Worm (Caenorhabditis elegans) whole organism, L4 larva: ENCODE measurements around the gene tmem-231.
"Not testable (repeated sequence)": the region's sequence is repeated elsewhere in the genome, so short reads cannot be mapped to it uniquely, and the experiment has no call there.

Source experiments
- D1046.2 ChIP-seq: fragments of 200-800 bp; sonication (Bioruptor generic); IDR thresholded peaks from 2 replicates; pipeline ENCODE4 v1.3.6; 2022; ENCODE audit warnings: missing genetic modification characterization, missing compliant biosample characterization
- F26F4.8 ChIP-seq: fragments of 200-800 bp; sonication (Bioruptor generic); conservative IDR thresholded peaks from 2 replicates; pipeline ENCODE4 v1.3.6; 2022; ENCODE audit warnings: missing genetic modification characterization, missing compliant biosample characterization
- F44E2.7 ChIP-seq: fragments of 200-800 bp; sonication (Bioruptor generic); IDR thresholded peaks from 2 replicates; pipeline ENCODE4 v2.1.2; 2022; ENCODE audit warnings: missing genetic modification characterization, missing compliant biosample characterization
- F49E8.2 ChIP-seq: sonication (generic microtip); optimal IDR thresholded peaks from 2 replicates; lab custom pipeline; 2016; ENCODE audit warnings: missing compliant biosample characterization, mild to moderate bottlenecking, missing genetic modification characterization, borderline replicate concordance
- Y105C5A.15 ChIP-seq: fragments of 200-800 bp; sonication (Bioruptor generic); IDR thresholded peaks from 2 replicates; pipeline ENCODE4 v1.3.6; 2022; ENCODE audit warnings: missing genetic modification characterization, missing compliant biosample characterization
- Y48G9A.11 ChIP-seq: fragments of 200-800 bp; sonication (Bioruptor generic); IDR thresholded peaks from 2 replicates; pipeline ENCODE4 v1.3.6; 2022; ENCODE audit warnings: missing genetic modification reagents, missing genetic modification characterization, missing compliant biosample characterization
- ZK337.2 ChIP-seq: fragments of 200-800 bp; sonication (Bioruptor generic); IDR thresholded peaks from 2 replicates; pipeline ENCODE4 v1.3.6; 2022; ENCODE audit warnings: missing genetic modification reagents, missing genetic modification characterization, missing compliant biosample characterization
- aha-1 ChIP-seq: fragments of 150-350 bp; peaks from one replicate; lab custom pipeline; 2014; ENCODE audit warnings: missing biosample characterization, missing genetic modification characterization
- arid-1 ChIP-seq: fragments of 200-800 bp; sonication (Bioruptor generic); conservative IDR thresholded peaks from 2 replicates; pipeline ENCODE4 v1.3.6; 2022; ENCODE audit warnings: missing genetic modification reagents, missing genetic modification characterization, missing compliant biosample characterization
- ceh-32 ChIP-seq: sonication (generic microtip); optimal IDR thresholded peaks from 2 replicates; lab custom pipeline; 2016; ENCODE audit warnings: mild to moderate bottlenecking, missing genetic modification characterization, missing compliant biosample characterization; ENCODE audit not compliant: poor library complexity
- ceh-44 ChIP-seq: fragments of 200-800 bp; sonication (Bioruptor generic); IDR thresholded peaks from 2 replicates; pipeline ENCODE4 v1.3.6; 2022; ENCODE audit warnings: missing genetic modification reagents, missing genetic modification characterization, missing compliant biosample characterization
- ceh-82 ChIP-seq: sonication (generic microtip); optimal IDR thresholded peaks from 2 replicates; lab custom pipeline; 2017; ENCODE audit warnings: missing biosample characterization, missing genetic modification characterization
- ctbp-1 ChIP-seq: fragments of 200-800 bp; sonication (Bioruptor generic); IDR thresholded peaks from 2 replicates; pipeline ENCODE4 v1.3.6; 2022; ENCODE audit warnings: missing genetic modification reagents, missing genetic modification characterization, missing compliant biosample characterization
- daf-12 ChIP-seq: fragments of 150-350 bp; optimal IDR thresholded peaks from 2 replicates; lab custom pipeline; 2014; ENCODE audit warnings: missing biosample characterization, missing genetic modification reagents, missing genetic modification characterization
- daf-16 ChIP-seq, 3 experiments: sonication (generic microtip); optimal IDR thresholded peaks; 2 replicates each; lab custom pipeline; 2016 to 2017; ENCODE audit warnings: missing genetic modification characterization in 3 of 3, missing genetic modification reagents in 3 of 3, mild to moderate bottlenecking in 2 of 3, missing compliant biosample characterization in 2 of 3, missing biosample characterization in 1 of 3, moderate library complexity in 1 of 3
- dmd-6 ChIP-seq: fragments of 200-800 bp; sonication (Bioruptor generic); IDR thresholded peaks from 2 replicates; pipeline ENCODE4 v1.3.6; 2022; ENCODE audit warnings: missing genetic modification reagents, missing genetic modification characterization, missing compliant biosample characterization
- dmd-8 ChIP-seq: fragments of 200-800 bp; sonication (Bioruptor generic); IDR thresholded peaks from 2 replicates; pipeline ENCODE4 v1.3.6; 2022; ENCODE audit warnings: missing genetic modification characterization, missing compliant biosample characterization
- dmd-9 ChIP-seq: fragments of 200-800 bp; sonication (Bioruptor generic); IDR thresholded peaks from 2 replicates; pipeline ENCODE4 v1.3.6; 2022; ENCODE audit warnings: missing genetic modification reagents, missing genetic modification characterization, missing compliant biosample characterization
- duxl-1 ChIP-seq: sonication (generic microtip); optimal IDR thresholded peaks from 2 replicates; lab custom pipeline; 2016; ENCODE audit warnings: mild to moderate bottlenecking, missing genetic modification characterization, moderate library complexity, missing compliant biosample characterization; ENCODE audit not compliant: poor library complexity
- egl-43 ChIP-seq: fragments of 200-800 bp; sonication (Bioruptor generic); IDR thresholded peaks from 2 replicates; pipeline ENCODE4 v1.3.6; 2022; ENCODE audit warnings: missing genetic modification reagents, missing genetic modification characterization, missing compliant biosample characterization
- hif-1 ChIP-seq, 2 experiments: sonication (generic microtip); optimal IDR thresholded peaks; 2 replicates each; lab custom pipeline; 2016 to 2017; ENCODE audit warnings: missing compliant biosample characterization in 2 of 2, missing genetic modification characterization in 2 of 2, missing genetic modification reagents in 2 of 2, missing genotype in 2 of 2, mild to moderate bottlenecking in 1 of 2
- lim-7 ChIP-seq: fragments of 200-800 bp; sonication (Bioruptor generic); IDR thresholded peaks from 2 replicates; pipeline ENCODE4 v1.3.6; 2022; ENCODE audit warnings: missing genetic modification characterization, missing compliant biosample characterization
- lin-1 ChIP-seq: fragments of 200-800 bp; sonication (Bioruptor generic); IDR thresholded peaks from 2 replicates; pipeline ENCODE4 v1.3.6; 2022; ENCODE audit warnings: missing genetic modification reagents, missing genetic modification characterization, missing compliant biosample characterization
- lin-38 ChIP-seq: fragments of 200-800 bp; sonication (Bioruptor generic); IDR thresholded peaks from 2 replicates; pipeline ENCODE4 v1.3.6; 2022; ENCODE audit warnings: missing genetic modification reagents, missing genetic modification characterization, missing compliant biosample characterization
- lsy-2 ChIP-seq, 2 experiments: fragments of 150-350 bp in 1 of 2; sonication (generic microtip) in 1 of 2; optimal IDR thresholded peaks; 2 replicates each; lab custom pipeline; 2014 to 2017; ENCODE audit warnings: missing biosample characterization in 2 of 2, missing genetic modification characterization in 2 of 2
- madf-5 ChIP-seq, 2 experiments: fragments of 200-800 bp; sonication (Bioruptor generic); IDR thresholded peaks; 2 replicates each; pipeline ENCODE4 v1.3.6; 2022; ENCODE audit warnings: missing compliant biosample characterization in 2 of 2, missing genetic modification characterization in 2 of 2
- madf-9 ChIP-seq: fragments of 200-800 bp; sonication (Bioruptor generic); conservative IDR thresholded peaks from 2 replicates; pipeline ENCODE4 v1.3.6; 2022; ENCODE audit warnings: missing genetic modification reagents, missing genetic modification characterization, missing compliant biosample characterization
- mdl-1 ChIP-seq, 2 experiments: fragments of 150-350 bp in 1 of 2; sonication (generic microtip) in 1 of 2; optimal IDR thresholded peaks; 2 replicates each; lab custom pipeline; 2014 to 2017; ENCODE audit warnings: missing biosample characterization in 2 of 2, missing genetic modification characterization in 2 of 2
- mdt-29 ChIP-seq: fragments of 200-800 bp; sonication (Bioruptor generic); IDR thresholded peaks from 2 replicates; pipeline ENCODE4 v1.3.6; 2022; ENCODE audit warnings: missing genetic modification reagents, missing genetic modification characterization, missing compliant biosample characterization
- nhr-41 ChIP-seq: fragments of 200-800 bp; sonication (Bioruptor generic); IDR thresholded peaks from 2 replicates; pipeline ENCODE4 v1.3.6; 2022; ENCODE audit warnings: missing genetic modification reagents, missing genetic modification characterization, missing compliant biosample characterization
- pha-4 ChIP-seq, 2 experiments: fragments of 150-350 bp in 1 of 2; fragments of 200-800 bp in 1 of 2; sonication (Bioruptor generic) in 1 of 2; IDR thresholded peaks in 1 of 2; optimal IDR thresholded peaks in 1 of 2; 2 replicates each; pipeline versions ENCODE4 v1.3.6 to Lab custom; 2014 to 2022; ENCODE audit warnings: missing genetic modification characterization in 2 of 2, missing genetic modification reagents in 2 of 2, missing biosample characterization in 1 of 2, missing compliant biosample characterization in 1 of 2
- rbr-2 ChIP-seq: sonication (generic microtip); optimal IDR thresholded peaks from 2 replicates; lab custom pipeline; 2016; ENCODE audit warnings: missing genotype, missing genetic modification characterization, missing compliant biosample characterization
- saeg-2 ChIP-seq: fragments of 200-800 bp; sonication (Bioruptor generic); IDR thresholded peaks from 2 replicates; pipeline ENCODE4 v1.3.6; 2022; ENCODE audit warnings: missing genetic modification reagents, missing genetic modification characterization, missing compliant biosample characterization
- sdz-12 ChIP-seq: fragments of 200-800 bp; sonication (Bioruptor generic); optimal IDR thresholded peaks from 2 replicates; lab custom pipeline; 2018; ENCODE audit warnings: mild to moderate bottlenecking, missing genetic modification characterization, missing compliant biosample characterization
- snpc-1.2 ChIP-seq: fragments of 200-800 bp; sonication (Bioruptor generic); IDR thresholded peaks from 2 replicates; pipeline ENCODE4 v1.3.6; 2022; ENCODE audit warnings: missing genetic modification reagents, missing genetic modification characterization, missing compliant biosample characterization
- tra-1 ChIP-seq: fragments of 200-800 bp; sonication (Bioruptor generic); IDR thresholded peaks from 2 replicates; pipeline ENCODE4 v1.3.6; 2022; ENCODE audit warnings: missing genetic modification reagents, missing genetic modification characterization, missing compliant biosample characterization
- vab-7 ChIP-seq: fragments of 200-800 bp; sonication (Bioruptor generic); IDR thresholded peaks from 2 replicates; pipeline ENCODE4 v1.3.6; 2022; ENCODE audit warnings: missing genetic modification reagents, missing genetic modification characterization, missing compliant biosample characterization
- zip-11 ChIP-seq: fragments of 200-800 bp; sonication (Bioruptor generic); IDR thresholded peaks from 2 replicates; pipeline ENCODE4 v1.3.6; 2022; ENCODE audit warnings: missing genetic modification characterization, missing compliant biosample characterization
- zip-2 ChIP-seq: fragments of 150-350 bp; optimal IDR thresholded peaks from 2 replicates; lab custom pipeline; 2014; ENCODE audit warnings: missing biosample characterization, missing genetic modification characterization

tmem-231 gene

DNA sequence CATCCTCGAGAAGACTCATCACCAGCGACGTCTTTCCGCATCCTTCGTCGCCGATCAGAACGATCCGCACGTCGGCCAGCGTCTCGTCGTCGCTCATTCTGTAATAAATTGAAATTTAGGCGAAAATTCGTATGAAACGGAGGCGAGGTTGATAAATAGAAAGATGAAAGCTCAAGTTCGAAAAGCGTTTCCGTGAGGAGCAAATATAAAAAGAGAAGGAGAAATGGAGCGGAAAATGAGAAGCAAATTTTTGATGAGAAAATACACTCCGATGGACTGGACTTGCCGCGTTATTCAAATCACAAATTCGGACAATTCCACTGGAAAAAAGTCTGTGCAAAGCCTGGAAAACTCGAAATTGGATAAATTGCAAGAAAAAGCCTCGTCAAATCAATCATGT is 32.5 kb upstream of the tmem-231 start, which contains the start of gene D2096.11:
Gene D2096.11 (minus strand): TSS at position 101 of the 400 bp plus-strand sequence.
- TF ChIP-seq sdz-12 (GFP tag; lab: Kevin White, UChicago) (no peak), aha-1 (tag; lab: Kevin White, UChicago) (peak; percentile 33)

DNA sequence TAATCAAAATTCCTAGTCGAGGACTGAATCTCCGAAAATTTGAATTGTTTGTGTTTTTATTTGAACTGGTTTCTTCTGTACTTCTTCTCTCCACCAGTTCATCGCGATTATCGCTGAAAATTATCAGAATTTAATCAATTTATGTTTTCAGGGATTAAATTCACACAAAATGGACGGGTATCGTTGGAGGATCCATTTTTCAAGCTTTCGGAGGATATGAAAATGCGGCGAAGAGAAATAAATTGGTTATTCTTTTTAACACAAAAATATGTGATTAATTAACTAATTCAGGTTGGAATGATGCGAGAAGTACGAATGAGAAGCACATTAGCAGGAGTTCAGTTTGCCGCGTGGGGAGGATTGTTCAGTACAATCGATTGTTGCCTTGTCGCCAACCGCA is 30.2 kb upstream of the tmem-231 start, which contains the start of gene timm-17B.2:
Gene timm-17B.2 (plus strand): TSS at position 301 of the 400 bp plus-strand sequence.
- TF ChIP-seq snpc-1.2 (GFP tag; lab: Robert Waterston, UW) (no peak), aha-1 (tag; lab: Kevin White, UChicago) (peak; percentile 40)
- TF ChIP-seq, all 104 proteins: peak for 1

DNA sequence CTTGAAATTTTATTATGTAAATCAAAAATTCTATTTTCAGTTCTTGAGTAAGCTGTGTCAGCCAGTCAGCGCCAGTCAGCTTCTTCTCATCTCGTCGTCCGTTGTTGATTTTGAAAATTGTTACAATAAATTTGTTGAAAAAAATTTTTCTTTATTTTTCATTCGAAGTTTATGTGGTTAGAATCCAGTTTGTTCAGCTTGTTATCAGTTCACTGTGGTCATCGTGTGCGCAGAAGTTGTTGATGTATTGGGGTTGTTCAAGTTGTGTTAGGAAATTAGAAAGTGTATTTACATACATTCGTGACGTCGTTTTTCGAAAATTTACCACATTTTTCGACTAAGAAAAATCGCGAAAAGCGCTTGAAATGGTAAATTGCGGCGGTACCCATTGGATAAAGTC is 28.8 kb upstream of the tmem-231 start:
- TF ChIP-seq daf-12 (tag; lab: Kevin White, UChicago) (no peak), mdl-1 (tag; optimal IDR thresholded peaks at IDR 0.05; lab: Kevin White, UChicago) (no peak), hif-1 (tag; optimal IDR thresholded peaks at IDR 0.05; lab: Kevin White, UChicago) (no peak), ceh-82 (no peak)

DNA sequence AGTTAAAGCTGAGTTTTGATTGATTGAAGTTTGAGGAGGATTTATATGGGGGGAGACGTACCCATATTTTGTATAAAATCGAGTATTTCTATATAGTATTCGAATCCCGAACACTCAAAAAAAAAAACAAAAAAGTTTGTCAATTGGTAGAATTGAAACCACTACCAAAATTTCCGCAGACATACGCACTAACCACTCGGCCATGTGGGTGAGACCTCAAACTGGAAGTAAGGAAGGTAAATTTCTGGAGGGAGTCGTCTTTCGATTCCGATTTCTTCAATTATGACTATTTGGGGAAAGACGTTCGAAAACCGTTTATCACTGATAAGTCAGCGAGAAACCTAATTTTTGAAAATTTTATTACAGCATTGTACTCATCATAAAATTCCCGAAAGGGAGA is 14.0 kb upstream of the tmem-231 start:
- TF ChIP-seq ctbp-1 (peak; percentile 69), madf-5 (GFP tag; IDR thresholded peaks at IDR 0.05; lab: Robert Waterston, UW) (0 out of 4 replicates have a peak, but pooled peaks of 1 of the 2 experiments have one; percentile 58), dmd-6 (GFP tag; lab: Robert Waterston, UW) (peak; percentile 36; the same call in 1 of the 2 replicates), D1046.2 (GFP tag; lab: Robert Waterston, UW) (peak; percentile 88; the same call in 1 of the 2 replicates), saeg-2 (GFP tag; lab: Robert Waterston, UW) (0 out of 2 replicates have a peak, but pooled peaks have one; percentile 20), tra-1 (GFP tag; lab: Robert Waterston, UW) (0 out of 2 replicates have a peak, but pooled peaks have one; percentile 35), lim-7 (peak; percentile 92), F26F4.8 (GFP tag; lab: Robert Waterston, UW) (peak; percentile 90), mdt-29 (GFP tag; lab: Robert Waterston, UW) (peak; percentile 40; the same call in 1 of the 2 replicates), arid-1 (GFP tag; lab: Robert Waterston, UW) (peak; percentile 81), egl-43 (GFP tag; lab: Robert Waterston, UW) (peak; percentile 86), lin-38 (GFP tag; lab: Robert Waterston, UW) (peak; percentile 71), nhr-41 (GFP tag; lab: Robert Waterston, UW) (peak; percentile 67), Y105C5A.15 (GFP tag; lab: Robert Waterston, UW) (peak; percentile 78; the same call in 1 of the 2 replicates), dmd-8 (GFP tag; lab: Robert Waterston, UW) (peak; percentile 95), ceh-44 (GFP tag; lab: Robert Waterston, UW) (peak; percentile 66; the same call in 1 of the 2 replicates), vab-7 (GFP tag; lab: Robert Waterston, UW) (peak; percentile 71), aha-1 (tag; lab: Kevin White, UChicago) (peak; percentile 5), pha-4 (GFP tag; IDR thresholded peaks at IDR 0.05; lab: Robert Waterston, UW) (peak; percentile 80; the same call in 1 of the 2 replicates), Y48G9A.11 (peak; percentile 50), F44E2.7 (GFP tag; lab: Robert Waterston, UW) (0 out of 2 replicates have a peak, but pooled peaks have one; percentile 19), madf-9 (GFP tag; lab: Robert Waterston, UW) (peak; percentile 67), ZK337.2 (GFP tag; lab: Robert Waterston, UW) (peak; percentile 78), lin-1 (GFP tag; lab: Robert Waterston, UW) (peak; percentile 63), snpc-1.2 (GFP tag; lab: Robert Waterston, UW) (peak; percentile 72; the same call in 1 of the 2 replicates)
- not testable (repeated sequence) for TF ChIP-seq pha-4 (tag; optimal IDR thresholded peaks at IDR 0.05; lab: Kevin White, UChicago)

DNA sequence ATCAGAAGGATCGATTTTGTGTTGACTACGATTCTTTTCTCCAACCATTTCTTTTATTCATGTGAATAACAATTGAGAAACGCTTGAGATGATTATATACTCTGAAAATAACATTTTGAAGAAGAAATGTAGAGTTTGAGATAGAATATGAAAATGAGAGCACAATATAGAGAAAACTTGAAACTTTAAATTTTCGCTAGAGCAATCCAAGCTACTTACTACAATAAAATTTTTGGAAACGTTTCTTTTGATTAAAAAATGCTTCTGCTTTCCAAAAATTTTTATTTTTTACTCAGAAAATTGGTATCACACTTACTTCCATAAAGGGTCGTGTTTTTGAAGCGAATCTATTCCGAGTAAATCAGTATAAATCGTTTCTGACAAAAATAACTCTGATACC is 5.6 kb upstream of the tmem-231 start, which contains the start of gene M116.5:
Gene M116.5 (minus strand): TSS at position 101 of the 400 bp plus-strand sequence.
- TF ChIP-seq rbr-2 (tag; lab: Kevin White, UChicago) (no peak), zip-2 (tag; lab: Kevin White, UChicago) (no peak), duxl-1 (tag; lab: Kevin White, UChicago) (no peak), madf-5 (GFP tag; IDR thresholded peaks at IDR 0.05; lab: Robert Waterston, UW) (no peak), dmd-9 (no peak), lin-1 (GFP tag; lab: Robert Waterston, UW) (no peak), lsy-2 (tag; optimal IDR thresholded peaks at IDR 0.05; lab: Kevin White, UChicago) (no peak), ceh-32 (tag; lab: Kevin White, UChicago) (no peak), Y48G9A.11 (no peak), arid-1 (GFP tag; lab: Robert Waterston, UW) (no peak), nhr-41 (GFP tag; lab: Robert Waterston, UW) (no peak), daf-16 (GFP tag; optimal IDR thresholded peaks at IDR 0.05; lab: Kevin White, UChicago) (no peak), daf-16 (tag; optimal IDR thresholded peaks at IDR 0.05; lab: Kevin White, UChicago) (no peak), Y105C5A.15 (GFP tag; lab: Robert Waterston, UW) (no peak), zip-11 (GFP tag; lab: Robert Waterston, UW) (no peak), ctbp-1 (no peak), F49E8.2 (no peak)
